Worm (Caenorhabditis elegans): ENCODE measurements around the gene acs-6.

The acs-6 gene

DNA sequence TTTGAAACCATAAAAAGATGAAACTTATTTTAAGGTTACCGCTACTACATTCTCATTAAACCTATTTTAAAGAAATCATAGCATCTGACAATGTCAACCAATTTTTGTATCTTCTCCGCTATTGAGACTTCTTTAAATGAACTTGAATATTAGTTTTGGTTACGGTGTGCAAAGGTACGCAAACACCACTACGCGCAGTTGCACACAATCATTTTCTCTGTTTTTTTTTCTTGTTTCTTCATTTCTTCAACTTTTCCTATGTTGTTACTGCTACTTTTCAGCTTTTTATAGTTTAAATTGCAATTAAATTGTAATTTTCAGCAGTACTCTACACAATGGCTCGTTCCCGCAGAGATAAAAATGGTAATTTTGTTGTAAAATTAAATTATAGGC is 49.8 kb downstream of the acs-6 start, which contains the start of gene F10E7.5 (continued):
- TF ChIP-seq nhr-12 (tag; optimal IDR thresholded peaks at IDR 0.05) = no peak

ce11 chrII:7112780-7113179 is 51.0 kb downstream of the acs-6 start, which contains the start of gene F10E7.6:
Gene F10E7.6, plus strand, starts transcription at chrII:7113080.
- TF ChIP-seq ztf-11 (tag; optimal IDR thresholded peaks at IDR 0.05) = no peak
- TF ChIP-seq ceh-28 (tag; optimal IDR thresholded peaks at IDR 0.05) = no peak
- no peak for TF ChIP-seq jun-1 (tag; optimal IDR thresholded peaks at IDR 0.05)
- TF ChIP-seq fkh-2 (tag; optimal IDR thresholded peaks at IDR 0.05) = no peak
